Worm (Caenorhabditis elegans) whole organism, mixed stage, embryonic: Measurements from ENCODE around the gene piga-1.

ENCODE experiments used
- elt-1 ChIP-seq: sonication (generic microtip); optimal IDR thresholded peaks from 2 replicates; lab custom pipeline; 2017; ENCODE audit warnings: missing genetic modification characterization, mild to moderate bottlenecking, missing compliant biosample characterization, antibody characterized with exemption, moderate library complexity, borderline replicate concordance; ENCODE audit not compliant: insufficient read depth
- lin-13 ChIP-seq: fragments of 150-350 bp; optimal IDR thresholded peaks from 2 replicates; lab custom pipeline; 2014; ENCODE audit warnings: missing biosample characterization, missing genetic modification characterization
- mep-1 ChIP-seq: fragments of 150-350 bp; optimal IDR thresholded peaks from 2 replicates; lab custom pipeline; 2017; ENCODE audit warnings: missing biosample characterization, missing genetic modification reagents, missing genetic modification characterization, inconsistent platforms
- pha-4 ChIP-seq: fragments of 150-350 bp; optimal IDR thresholded peaks from 2 replicates; lab custom pipeline; 2018; ENCODE audit warnings: missing biosample characterization, missing genetic modification reagents, missing genetic modification characterization
- sem-2 ChIP-seq: fragments of 200-800 bp; sonication (Bioruptor generic); optimal IDR thresholded peaks from 2 replicates; lab custom pipeline; 2018; ENCODE audit warnings: mild to moderate bottlenecking, missing genetic modification characterization, missing compliant biosample characterization
- unc-39 ChIP-seq: fragments of 150-350 bp; optimal IDR thresholded peaks from 2 replicates; lab custom pipeline; 2014; ENCODE audit warnings: missing biosample characterization, missing genetic modification characterization
- ztf-11 ChIP-seq: fragments of 150-350 bp; optimal IDR thresholded peaks from 2 replicates; lab custom pipeline; 2014; ENCODE audit warnings: missing biosample characterization, missing genetic modification characterization

ce11 chrII:8683933-8684332 is 22.4 kb upstream of the piga-1 start:
- TF ChIP-seq sem-2 (GFP tag; lab: Kevin White, UChicago) (no peak), unc-39 (tag; lab: Kevin White, UChicago) (no peak), elt-1 (tag; lab: Kevin White, UChicago) (no peak), ztf-11 (tag; lab: Kevin White, UChicago) (no peak), mep-1 (tag; lab: Kevin White, UChicago) (peak; percentile 21), pha-4 (tag; lab: Kevin White, UChicago) (no peak), lin-13 (tag; lab: Kevin White, UChicago) (no peak)
